Worm (Caenorhabditis elegans): ENCODE data around the gene ZK938.1.

- TF ChIP-seq tbx-37 (GFP tag; conservative IDR thresholded peaks at IDR 0.05): no peak
- TF ChIP-seq pes-1 (GFP tag; IDR thresholded peaks at IDR 0.05): no peak
- no peak for TF ChIP-seq ama-1 (optimal IDR thresholded peaks at IDR 0.05)
- TF ChIP-seq tra-4 (tag; optimal IDR thresholded peaks at IDR 0.05): no peak
- no peak for TF ChIP-seq B0310.2 (tag; optimal IDR thresholded peaks at IDR 0.05)
- no peak for TF ChIP-seq flt-1 (GFP tag; IDR thresholded peaks at IDR 0.05)
- TF ChIP-seq hmg-4 (GFP tag; optimal IDR thresholded peaks at IDR 0.05): no peak
These were observed 28.6 kb downstream of the ZK938.1 start, which contains the start of gene chil-6 for ce11 chrII:9857791-9858190.
